Fruit fly (Drosophila melanogaster): ENCODE measurements around the gene CG33494.
A peak's percentile ranks its signal among the peaks of the same experiment; 100 is the strongest.

CG33494 gene

dm6 chr3R:25493294-25494187 is 1.4 kb downstream of the CG33494 start (continued):
- TF ChIP-seq stwl (tag; optimal IDR thresholded peaks at IDR 0.05), result peak; percentile 51
- TF ChIP-seq ERR (GFP tag; optimal IDR thresholded peaks at IDR 0.05), result no peak
- TF ChIP-seq Bdp1 (GFP tag; optimal IDR thresholded peaks at IDR 0.05), result no peak
- no peak for TF ChIP-seq CG8359 (GFP tag; optimal IDR thresholded peaks at IDR 0.05; ENCODE audit: borderline replicate concordance)
- no peak for TF ChIP-seq CG4328 (GFP tag; optimal IDR thresholded peaks at IDR 0.05)
- no peak for TF ChIP-seq dimm (GFP tag; IDR thresholded peaks at IDR 0.05)
- TF ChIP-seq CG2712 (tag; optimal IDR thresholded peaks at IDR 0.05), result peak; percentile 17
- TF ChIP-seq CG3065 (GFP tag; optimal IDR thresholded peaks at IDR 0.05), result no peak
- TF ChIP-seq CG1529 (GFP tag; optimal IDR thresholded peaks at IDR 0.05), result no peak
- TF ChIP-seq C15 (GFP tag; IDR thresholded peaks at IDR 0.05), result no peak
- TF ChIP-seq CG3726 (GFP tag; IDR thresholded peaks at IDR 0.05), result no peak
- no peak for TF ChIP-seq jigr1 (GFP tag; IDR thresholded peaks at IDR 0.05)
- TF ChIP-seq pho (GFP tag; optimal IDR thresholded peaks at IDR 0.05), result no peak
- TF ChIP-seq tgo (GFP tag; IDR thresholded peaks at IDR 0.05), result no peak
- TF ChIP-seq disco-r (GFP tag; optimal IDR thresholded peaks at IDR 0.05), result no peak
- TF ChIP-seq zen (tag; optimal IDR thresholded peaks at IDR 0.05), result no peak
- TF ChIP-seq CG34376 (GFP tag; optimal IDR thresholded peaks at IDR 0.05), result peak; percentile 7
- TF ChIP-seq CG7839 (tag; optimal IDR thresholded peaks at IDR 0.05), result peak; percentile 1
- peak in 1 of 2 experiments; percentile 71 for TF ChIP-seq Pdp1 (GFP tag; optimal IDR thresholded peaks at IDR 0.05)
- no peak for TF ChIP-seq CG17385 (GFP tag; optimal IDR thresholded peaks at IDR 0.05)
- no peak for TF ChIP-seq Ptx1 (GFP tag; IDR thresholded peaks at IDR 0.05)
- no peak for TF ChIP-seq fd96Cb (tag; optimal IDR thresholded peaks at IDR 0.05)
- TF ChIP-seq Atf3 (GFP tag; optimal IDR thresholded peaks at IDR 0.05), result no peak
- no peak for TF ChIP-seq Dbx (GFP tag; IDR thresholded peaks at IDR 0.05)
- peak; percentile 54 for TF ChIP-seq Med (GFP tag)
- TF ChIP-seq BtbVII (GFP tag; optimal IDR thresholded peaks at IDR 0.05), result no peak
- TF ChIP-seq bab2 (GFP tag; optimal IDR thresholded peaks at IDR 0.05), result no peak
- TF ChIP-seq CG10462 (GFP tag; optimal IDR thresholded peaks at IDR 0.05), result no peak
- TF ChIP-seq Ravus (GFP tag; IDR thresholded peaks at IDR 0.05), result no peak
- TF ChIP-seq CG15011 (GFP tag; optimal IDR thresholded peaks at IDR 0.05), result no peak
- no peak for TF ChIP-seq nau (GFP tag; optimal IDR thresholded peaks at IDR 0.05)
- no peak for TF ChIP-seq oc (tag; optimal IDR thresholded peaks at IDR 0.05)
- no peak for TF ChIP-seq sens-2 (GFP tag; IDR thresholded peaks at IDR 0.05)
- TF ChIP-seq nerfin-2 (GFP tag; IDR thresholded peaks at IDR 0.05; ENCODE audit: partially characterized antibody), result no peak
- no peak for TF ChIP-seq CG5953 (GFP tag; IDR thresholded peaks at IDR 0.05)
- TF ChIP-seq Nf-YA (GFP tag; IDR thresholded peaks at IDR 0.05), result no peak
- no peak for TF ChIP-seq ATbp (GFP tag; optimal IDR thresholded peaks at IDR 0.05)
- TF ChIP-seq dpn (GFP tag; optimal IDR thresholded peaks at IDR 0.05), result no peak
- no peak for TF ChIP-seq Deaf1 (tag; optimal IDR thresholded peaks at IDR 0.05)
- no peak for TF ChIP-seq maf-S (GFP tag; optimal IDR thresholded peaks at IDR 0.05)
- no peak for TF ChIP-seq MESR4 (GFP tag; optimal IDR thresholded peaks at IDR 0.05)
- peak; percentile 26 for TF ChIP-seq trem (tag; optimal IDR thresholded peaks at IDR 0.05)
- no peak for TF ChIP-seq Tbp (GFP tag; optimal IDR thresholded peaks at IDR 0.05)
- no peak for TF ChIP-seq Asciz (GFP tag; optimal IDR thresholded peaks at IDR 0.05)
- no peak for TF ChIP-seq sr (GFP tag; IDR thresholded peaks at IDR 0.05)
- TF ChIP-seq CG9876 (GFP tag; optimal IDR thresholded peaks at IDR 0.05), result no peak
- no peak for TF ChIP-seq pb (GFP tag; optimal IDR thresholded peaks at IDR 0.05)
- TF ChIP-seq CG4707 (GFP tag; optimal IDR thresholded peaks at IDR 0.05), result no peak
- no peak for TF ChIP-seq CG17612 (GFP tag; IDR thresholded peaks at IDR 0.05)
- TF ChIP-seq lbe (GFP tag; optimal IDR thresholded peaks at IDR 0.05), result peak; percentile 54
